Worm (Caenorhabditis elegans): ENCODE data around the gene K10H10.12.

Gene K10H10.12

ce11 chrII:14522037-14522436 lies 15.9 kb upstream of the K10H10.12 start, which contains the start of gene btb-19:
Gene btb-19 (minus strand): TSS chrII:14522137.
- TF ChIP-seq nhr-237 (tag; optimal IDR thresholded peaks at IDR 0.05) (no peak), mbf-1 (tag; optimal IDR thresholded peaks at IDR 0.05) (no peak), peb-1 (tag; optimal IDR thresholded peaks at IDR 0.05) (no peak), egl-27 (tag; optimal IDR thresholded peaks at IDR 0.05) (no peak), nhr-11 (tag; optimal IDR thresholded peaks at IDR 0.05) (no peak), nhr-77 (tag; optimal IDR thresholded peaks at IDR 0.05) (no peak), lin-39 (tag; optimal IDR thresholded peaks at IDR 0.05) (no peak), lin-11 (tag; optimal IDR thresholded peaks at IDR 0.05) (no peak), zag-1 (tag; optimal IDR thresholded peaks at IDR 0.05) (no peak), ZK546.5 (tag; optimal IDR thresholded peaks at IDR 0.05) (no peak), ceh-16 (tag; optimal IDR thresholded peaks at IDR 0.05) (no peak), C34F6.9 (tag; optimal IDR thresholded peaks at IDR 0.05) (no peak), nhr-23 (tag; optimal IDR thresholded peaks at IDR 0.05) (no peak), unc-39 (tag; optimal IDR thresholded peaks at IDR 0.05) (no peak), nhr-21 (tag; optimal IDR thresholded peaks at IDR 0.05) (no peak), alr-1 (tag; optimal IDR thresholded peaks at IDR 0.05) (no peak)

DNA sequence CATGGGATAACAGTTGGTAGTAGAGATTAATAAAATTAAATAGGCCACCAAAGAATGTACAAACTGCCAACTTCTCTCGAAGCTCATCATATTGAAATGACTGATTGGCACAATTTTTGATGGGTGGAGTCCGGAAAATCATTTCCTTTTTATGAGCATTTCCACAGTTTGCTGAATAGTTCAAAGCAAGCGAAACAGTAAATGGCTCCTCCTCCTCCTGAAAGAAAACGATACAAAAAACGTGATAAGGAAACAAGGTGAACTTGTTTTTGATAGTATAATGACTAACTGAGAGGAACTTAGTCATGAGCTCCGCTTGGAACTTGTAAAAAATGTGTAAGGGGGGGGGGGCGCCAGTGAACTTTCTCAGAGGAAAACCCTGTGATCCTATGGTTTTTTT lies 8.9 kb upstream of the K10H10.12 start, which contains the start of gene K10H10.9:
K10H10.9 (minus strand) TSS at position 101 of the 400 bp plus-strand sequence.
- TF ChIP-seq R02D3.7 (tag; optimal IDR thresholded peaks at IDR 0.05) (no peak), nhr-77 (tag; optimal IDR thresholded peaks at IDR 0.05) (no peak), alr-1 (tag; optimal IDR thresholded peaks at IDR 0.05) (no peak), ceh-82 (tag; optimal IDR thresholded peaks at IDR 0.05) (no peak), nhr-237 (tag; optimal IDR thresholded peaks at IDR 0.05) (no peak), ztf-11 (tag; optimal IDR thresholded peaks at IDR 0.05) (no peak), nhr-12 (tag; optimal IDR thresholded peaks at IDR 0.05) (no peak), ZK546.5 (tag; optimal IDR thresholded peaks at IDR 0.05) (no peak), ztf-4 (tag; optimal IDR thresholded peaks at IDR 0.05) (no peak), mdl-1 (tag; optimal IDR thresholded peaks at IDR 0.05) (no peak), snpc-4 (tag; optimal IDR thresholded peaks at IDR 0.05) (no peak), lsy-2 (tag; optimal IDR thresholded peaks at IDR 0.05) (no peak), sma-9 (GFP tag; optimal IDR thresholded peaks at IDR 0.05) (no peak), sma-9 (tag; optimal IDR thresholded peaks at IDR 0.05) (no peak), ama-1 (optimal IDR thresholded peaks at IDR 0.05) (no peak), blmp-1 (tag; optimal IDR thresholded peaks at IDR 0.05; ENCODE audit: insufficient read depth) (no peak)

- TF ChIP-seq nhr-77 (tag; optimal IDR thresholded peaks at IDR 0.05), result no peak
- TF ChIP-seq crh-2 (tag; optimal IDR thresholded peaks at IDR 0.05), result no peak
- no peak for TF ChIP-seq nhr-11 (tag; optimal IDR thresholded peaks at IDR 0.05)
- TF ChIP-seq nhr-23 (tag; optimal IDR thresholded peaks at IDR 0.05), result no peak
- TF ChIP-seq nhr-10 (tag; optimal IDR thresholded peaks at IDR 0.05), result no peak
- TF ChIP-seq nhr-25 (tag; optimal IDR thresholded peaks at IDR 0.05), result no peak
- TF ChIP-seq unc-55 (GFP tag; optimal IDR thresholded peaks at IDR 0.05), result no peak
- TF ChIP-seq mbf-1 (tag; optimal IDR thresholded peaks at IDR 0.05), result no peak
- no peak for TF ChIP-seq sem-4 (tag; optimal IDR thresholded peaks at IDR 0.05)
- no peak for TF ChIP-seq F13H6.1 (tag; optimal IDR thresholded peaks at IDR 0.05)
Observed at ce11 chrII:14511189-14511588, 5.0 kb upstream of the K10H10.12 start, which contains the start of gene K10H10.13. Gene K10H10.13 (minus strand): TSS chrII:14511289.

ce11 chrII:14510162-14510561 lies 4.0 kb upstream of the K10H10.12 start:
- TF ChIP-seq lin-13 (GFP tag; optimal IDR thresholded peaks at IDR 0.05) (no peak), fos-1 (tag; optimal IDR thresholded peaks at IDR 0.05) (peak; percentile 69)

ce11 chrII:14507563-14507962 lies 1.4 kb upstream of the K10H10.12 start, which contains the start of the genes K10H10.7 and K10H10.10:
Gene K10H10.7 (minus strand): TSS chrII:14507663.
Gene K10H10.10 (plus strand): TSS chrII:14507766.
- TF ChIP-seq egl-27 (tag; optimal IDR thresholded peaks at IDR 0.05) (no peak), ztf-11 (tag; optimal IDR thresholded peaks at IDR 0.05) (no peak), ztf-1 (GFP tag; conservative IDR thresholded peaks at IDR 0.05) (no peak), nhr-10 (tag; optimal IDR thresholded peaks at IDR 0.05) (no peak), sma-3 (GFP tag; optimal IDR thresholded peaks at IDR 0.05) (no peak), elt-1 (tag; optimal IDR thresholded peaks at IDR 0.05) (no peak), nhr-6 (tag; optimal IDR thresholded peaks at IDR 0.05) (no peak), unc-39 (tag; optimal IDR thresholded peaks at IDR 0.05) (no peak), fos-1 (tag; optimal IDR thresholded peaks at IDR 0.05) (no peak), gmeb-1 (tag; optimal IDR thresholded peaks at IDR 0.05) (no peak), ceh-82 (tag; optimal IDR thresholded peaks at IDR 0.05) (no peak), skn-1 (tag; optimal IDR thresholded peaks at IDR 0.05) (no peak)

Data from whole organism, L2 larva.